Worm (Caenorhabditis elegans): ENCODE results near the gene rack-1.

Gene rack-1

DNA sequence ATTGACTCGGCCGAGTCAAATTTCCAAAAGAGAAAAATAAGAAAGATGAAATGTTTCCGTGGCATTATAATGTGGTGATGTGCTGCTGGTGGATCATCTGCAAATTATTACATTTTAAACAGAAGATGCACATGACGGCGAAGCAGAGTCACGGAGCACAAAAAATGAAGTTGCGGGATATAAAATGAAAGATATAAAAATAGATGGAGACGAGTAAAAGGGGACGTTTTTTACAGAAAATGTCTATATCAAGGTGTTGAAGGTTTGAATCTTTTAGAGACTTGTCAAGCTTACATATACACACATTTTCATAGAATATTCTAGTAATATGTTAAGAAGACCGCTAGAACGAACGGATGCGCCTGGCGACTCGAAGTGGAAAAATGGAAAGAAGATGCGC is 17.9 kb downstream of the rack-1 start, which contains the start of gene ptrg-1:
ptrg-1 (minus strand) TSS at position 101 of the 400 bp plus-strand sequence.
- no peak for TF ChIP-seq B0310.2 (tag; optimal IDR thresholded peaks at IDR 0.05)
- TF ChIP-seq aly-1 (tag; optimal IDR thresholded peaks at IDR 0.05) = no peak
- no peak for TF ChIP-seq flt-1 (GFP tag; IDR thresholded peaks at IDR 0.05)

DNA sequence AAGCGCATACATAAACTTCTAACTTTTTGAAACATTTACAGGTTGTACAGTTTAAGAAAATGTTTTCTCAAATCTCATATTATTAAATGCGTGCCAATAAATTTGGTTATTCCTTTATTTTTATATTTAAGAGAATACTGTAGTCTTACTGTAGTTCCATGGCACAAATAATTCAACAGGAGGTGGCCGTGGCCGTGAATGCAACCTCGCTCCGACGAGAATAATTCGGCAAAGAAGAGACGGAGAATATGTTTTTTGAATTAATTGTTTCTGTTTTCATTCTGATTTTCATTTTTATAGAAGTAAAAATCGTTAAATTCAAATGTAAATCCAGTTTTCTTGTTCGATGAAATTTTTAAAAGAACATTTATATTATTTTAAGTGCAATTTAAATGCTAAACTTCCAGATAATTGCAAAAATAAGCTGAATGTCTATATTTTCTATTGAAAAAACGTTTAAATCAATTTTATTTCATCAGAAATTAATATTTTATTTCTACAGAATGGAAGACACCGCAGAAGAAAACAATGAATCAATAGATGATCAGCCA is 20.9 kb downstream of the rack-1 start, which contains the start of gene gon-4:
gon-4 (plus strand) TSS at position 501 of the 551 bp plus-strand sequence.
- TF ChIP-seq hmbx-1 (tag; optimal IDR thresholded peaks at IDR 0.05) (no peak), ceh-13 (GFP tag; optimal IDR thresholded peaks at IDR 0.05) (no peak), scrt-1 (GFP tag; IDR thresholded peaks at IDR 0.05) (no peak), hmg-4 (GFP tag; optimal IDR thresholded peaks at IDR 0.05) (no peak), flt-1 (GFP tag; IDR thresholded peaks at IDR 0.05) (no peak), pes-1 (GFP tag; IDR thresholded peaks at IDR 0.05) (no peak), hnd-1 (tag; optimal IDR thresholded peaks at IDR 0.05) (no peak), ets-7 (tag; optimal IDR thresholded peaks at IDR 0.05) (no peak), tbx-37 (GFP tag; conservative IDR thresholded peaks at IDR 0.05) (no peak), F13C5.2 (tag; optimal IDR thresholded peaks at IDR 0.05) (no peak), tra-4 (tag; optimal IDR thresholded peaks at IDR 0.05) (no peak), ceh-36 (tag; optimal IDR thresholded peaks at IDR 0.05) (no peak), aly-1 (tag; optimal IDR thresholded peaks at IDR 0.05) (no peak), tbx-11 (GFP tag; IDR thresholded peaks at IDR 0.05) (no peak), ama-1 (optimal IDR thresholded peaks at IDR 0.05) (no peak), B0310.2 (tag; optimal IDR thresholded peaks at IDR 0.05) (no peak), sea-1 (GFP tag; conservative IDR thresholded peaks at IDR 0.05) (no peak)

DNA sequence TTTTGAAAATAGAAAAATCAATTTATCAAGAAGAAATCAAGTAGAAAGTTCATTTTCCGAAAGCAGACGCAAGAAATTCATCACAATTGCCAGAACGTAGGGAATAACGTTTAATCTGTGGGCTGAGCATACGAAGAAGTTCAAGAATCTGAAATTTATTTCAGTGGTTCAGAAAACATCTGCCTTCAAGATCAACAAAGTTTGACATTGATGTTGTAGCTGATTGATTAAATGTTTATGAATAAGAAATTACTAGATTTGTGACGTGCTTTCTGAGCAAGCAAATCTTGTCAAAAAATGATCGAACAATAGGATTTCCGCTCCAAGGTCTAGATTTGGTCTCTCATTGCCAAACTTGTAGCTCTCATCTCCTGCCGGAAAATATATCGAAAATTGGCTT is 29.7 kb downstream of the rack-1 start, which contains the start of gene K04D7.6:
K04D7.6 (minus strand) TSS at position 101 of the 400 bp plus-strand sequence.
- no peak for TF ChIP-seq ets-7 (tag; optimal IDR thresholded peaks at IDR 0.05)
- TF ChIP-seq flt-1 (GFP tag; IDR thresholded peaks at IDR 0.05) = no peak
- no peak for TF ChIP-seq B0310.2 (tag; optimal IDR thresholded peaks at IDR 0.05)
- no peak for TF ChIP-seq sea-1 (GFP tag; conservative IDR thresholded peaks at IDR 0.05)
- no peak for TF ChIP-seq tra-4 (tag; optimal IDR thresholded peaks at IDR 0.05)
- TF ChIP-seq pes-1 (GFP tag; IDR thresholded peaks at IDR 0.05) = no peak
- TF ChIP-seq hmg-4 (GFP tag; optimal IDR thresholded peaks at IDR 0.05) = no peak
- TF ChIP-seq ceh-36 (tag; optimal IDR thresholded peaks at IDR 0.05) = no peak
- no peak for TF ChIP-seq hnd-1 (tag; optimal IDR thresholded peaks at IDR 0.05)

DNA sequence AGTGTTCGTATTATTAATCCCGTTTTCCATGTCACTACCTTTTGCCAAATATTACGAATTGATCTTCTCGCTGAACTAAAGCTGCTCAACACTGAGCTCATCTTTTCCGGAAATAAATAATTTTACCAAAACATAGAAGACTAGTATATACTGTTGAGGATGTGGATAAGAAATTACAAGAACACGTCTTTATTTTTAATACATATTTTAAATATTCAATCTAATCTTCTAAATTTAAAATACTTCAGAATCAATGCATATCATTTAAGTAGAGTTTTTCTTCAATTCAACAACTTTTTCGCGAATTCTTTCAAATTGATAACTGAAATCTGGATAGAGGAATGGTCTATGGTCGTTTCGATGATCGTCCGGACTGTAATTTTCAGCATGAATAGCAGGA is 38.3 kb downstream of the rack-1 start, which contains the start of gene abt-1:
abt-1 (minus strand) TSS at position 101 of the 400 bp plus-strand sequence.
- TF ChIP-seq hmg-4 (GFP tag; optimal IDR thresholded peaks at IDR 0.05) = no peak
- TF ChIP-seq B0310.2 (tag; optimal IDR thresholded peaks at IDR 0.05) = no peak
- no peak for TF ChIP-seq ceh-36 (tag; optimal IDR thresholded peaks at IDR 0.05)
- TF ChIP-seq ets-7 (tag; optimal IDR thresholded peaks at IDR 0.05) = no peak
- TF ChIP-seq tra-4 (tag; optimal IDR thresholded peaks at IDR 0.05) = no peak
- TF ChIP-seq aly-1 (tag; optimal IDR thresholded peaks at IDR 0.05) = no peak
- no peak for TF ChIP-seq tbx-11 (GFP tag; IDR thresholded peaks at IDR 0.05)
- no peak for TF ChIP-seq flt-1 (GFP tag; IDR thresholded peaks at IDR 0.05)
- TF ChIP-seq sea-1 (GFP tag; conservative IDR thresholded peaks at IDR 0.05) = no peak
- no peak for TF ChIP-seq hnd-1 (tag; optimal IDR thresholded peaks at IDR 0.05)
- TF ChIP-seq pes-1 (GFP tag; IDR thresholded peaks at IDR 0.05) = no peak
- no peak for TF ChIP-seq ama-1 (optimal IDR thresholded peaks at IDR 0.05)
- no peak for TF ChIP-seq hmbx-1 (tag; optimal IDR thresholded peaks at IDR 0.05)
- TF ChIP-seq tbx-37 (GFP tag; conservative IDR thresholded peaks at IDR 0.05) = no peak
- no peak for TF ChIP-seq F13C5.2 (tag; optimal IDR thresholded peaks at IDR 0.05)

DNA sequence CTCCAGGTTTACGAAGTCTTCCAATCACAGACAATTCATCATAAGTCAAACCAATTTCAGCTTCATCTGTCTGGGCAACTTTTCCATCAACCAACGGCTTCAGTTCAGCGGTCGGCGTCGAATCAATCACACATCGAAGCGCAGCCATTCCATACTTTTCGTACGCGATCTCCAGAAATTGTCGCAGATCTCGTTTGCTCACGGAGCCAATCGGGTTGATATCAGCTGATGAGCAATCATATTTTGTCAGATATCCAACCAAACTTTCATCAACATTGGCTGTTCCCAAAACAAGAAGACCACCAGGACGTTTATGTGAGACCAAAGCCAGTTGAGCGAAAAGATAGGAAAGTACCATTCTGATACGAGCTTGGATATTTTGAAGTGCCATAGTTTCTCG is 38.9 kb downstream of the rack-1 start:
- TF ChIP-seq flt-1 (GFP tag; IDR thresholded peaks at IDR 0.05) (no peak), aly-1 (tag; optimal IDR thresholded peaks at IDR 0.05) (no peak), sea-1 (GFP tag; conservative IDR thresholded peaks at IDR 0.05) (no peak)

DNA sequence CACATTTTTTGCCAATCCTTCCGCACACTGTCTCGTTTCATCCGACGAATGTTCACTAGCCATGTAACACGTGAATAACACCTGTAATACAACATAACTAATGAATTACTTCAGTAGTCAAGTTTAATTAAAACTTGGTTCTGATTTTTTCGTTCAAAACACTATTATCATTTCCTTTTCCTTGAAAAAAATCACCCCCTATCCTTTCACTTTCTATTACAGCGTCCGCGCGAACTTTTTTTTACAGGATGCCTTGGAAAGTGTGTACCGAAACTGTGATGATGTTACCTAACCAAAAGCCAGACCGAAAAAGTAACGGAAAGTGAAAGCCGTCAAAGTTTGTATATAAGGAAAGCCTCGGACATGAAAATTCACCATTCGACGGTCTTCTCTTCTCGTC is 39.6 kb downstream of the rack-1 start, which contains the start of gene col-124:
col-124 (plus strand) TSS at position 374 of the 400 bp plus-strand sequence.
- TF ChIP-seq ceh-13 (GFP tag; optimal IDR thresholded peaks at IDR 0.05) (no peak), ama-1 (optimal IDR thresholded peaks at IDR 0.05) (no peak), flt-1 (GFP tag; IDR thresholded peaks at IDR 0.05) (no peak), hnd-1 (tag; optimal IDR thresholded peaks at IDR 0.05) (no peak), sea-1 (GFP tag; conservative IDR thresholded peaks at IDR 0.05) (no peak), F13C5.2 (tag; optimal IDR thresholded peaks at IDR 0.05) (no peak), hmbx-1 (tag; optimal IDR thresholded peaks at IDR 0.05) (no peak), tbx-37 (GFP tag; conservative IDR thresholded peaks at IDR 0.05) (no peak), pes-1 (GFP tag; IDR thresholded peaks at IDR 0.05) (no peak), aly-1 (tag; optimal IDR thresholded peaks at IDR 0.05) (no peak), B0310.2 (tag; optimal IDR thresholded peaks at IDR 0.05) (no peak)

DNA sequence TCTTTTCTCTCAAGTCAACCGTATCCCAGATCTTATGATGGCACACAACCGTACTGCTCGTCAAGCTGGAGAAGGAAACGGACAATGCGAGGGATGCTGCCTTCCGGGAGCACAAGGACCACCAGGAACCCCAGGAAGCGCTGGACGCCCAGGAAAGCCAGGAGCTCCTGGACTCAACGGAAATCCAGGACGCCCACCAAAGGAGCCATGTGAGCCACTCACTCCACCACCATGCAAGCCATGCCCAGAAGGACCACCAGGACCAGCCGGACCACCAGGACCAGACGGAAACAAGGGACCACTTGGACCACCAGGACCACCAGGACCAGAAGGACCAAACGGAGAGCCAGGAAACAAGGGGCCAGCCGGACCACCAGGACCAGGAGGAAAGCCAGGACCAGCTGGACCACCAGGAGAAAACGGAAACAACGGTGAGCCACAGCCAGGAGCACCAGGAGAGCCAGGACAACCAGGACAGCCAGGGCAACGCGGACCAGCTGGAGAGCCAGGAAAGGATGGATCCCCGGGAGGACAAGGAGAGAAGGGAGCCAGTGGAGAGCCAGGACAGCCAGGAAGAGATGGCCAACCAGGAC is 40.3 kb downstream of the rack-1 start:
- TF ChIP-seq B0310.2 (tag; optimal IDR thresholded peaks at IDR 0.05) (no peak), sea-1 (GFP tag; conservative IDR thresholded peaks at IDR 0.05) (no peak), flt-1 (GFP tag; IDR thresholded peaks at IDR 0.05) (no peak), pes-1 (GFP tag; IDR thresholded peaks at IDR 0.05) (no peak), F13C5.2 (tag; optimal IDR thresholded peaks at IDR 0.05) (no peak), ceh-13 (GFP tag; optimal IDR thresholded peaks at IDR 0.05) (no peak), ama-1 (optimal IDR thresholded peaks at IDR 0.05) (no peak), aly-1 (tag; optimal IDR thresholded peaks at IDR 0.05) (no peak), tbx-37 (GFP tag; conservative IDR thresholded peaks at IDR 0.05) (no peak), hmg-4 (GFP tag; optimal IDR thresholded peaks at IDR 0.05) (no peak), scrt-1 (GFP tag; IDR thresholded peaks at IDR 0.05) (no peak), tra-4 (tag; optimal IDR thresholded peaks at IDR 0.05) (no peak), hmbx-1 (tag; optimal IDR thresholded peaks at IDR 0.05) (no peak), ets-7 (tag; optimal IDR thresholded peaks at IDR 0.05) (no peak), hnd-1 (tag; optimal IDR thresholded peaks at IDR 0.05) (no peak), tbx-11 (GFP tag; IDR thresholded peaks at IDR 0.05) (no peak)

All from whole organism, early embryonic.